Fruit fly (Drosophila melanogaster) whole organism, embryonic: ENCODE results near the gene CG17819.

Experiments
- Adf1 ChIP-seq: fragments of 200-800 bp; sonication (Bioruptor generic); IDR thresholded peaks from 2 replicates; pipeline ENCODE4 v1.3.6; 2022; ENCODE audit warnings: missing biosample characterization, missing genetic modification characterization
- Awh ChIP-seq: fragments of 200-800 bp; sonication (Bioruptor generic); IDR thresholded peaks from 2 replicates; pipeline ENCODE4, ENCODE4 v1.3.6; 2022; ENCODE audit warnings: missing biosample characterization, missing genetic modification characterization
- Blimp-1 ChIP-seq: fragments of 200-800 bp; sonication (Bioruptor generic); optimal IDR thresholded peaks from 3 replicates; lab custom pipeline; 2018; ENCODE audit warnings: missing biosample characterization, missing genetic modification characterization, mild to moderate bottlenecking, moderate library complexity, missing genetic modification reagents
- CG11695 ChIP-seq: fragments of 200-800 bp; sonication (Bioruptor generic); IDR thresholded peaks from 3 replicates; pipeline ENCODE4 v1.3.6; 2022; ENCODE audit warnings: missing biosample characterization, missing genetic modification characterization
- CG11723 ChIP-seq: fragments of 200-800 bp; sonication (Bioruptor generic); optimal IDR thresholded peaks from 2 replicates; lab custom pipeline; 2017; ENCODE audit warnings: missing biosample characterization, mild to moderate bottlenecking, missing genetic modification characterization
- CG12236 ChIP-seq: fragments of 200-800 bp; sonication (Bioruptor generic); optimal IDR thresholded peaks from 2 replicates; lab custom pipeline; 2016; ENCODE audit warnings: missing biosample characterization, missing genetic modification characterization
- CG13287 ChIP-seq: fragments of 200-800 bp; sonication (Bioruptor generic); IDR thresholded peaks from 2 replicates; pipeline ENCODE4 v1.3.6; 2022; ENCODE audit warnings: missing biosample characterization, missing genetic modification characterization; ENCODE audit not compliant: partially characterized antibody
- CG14014 ChIP-seq: fragments of 200-800 bp; sonication (Bioruptor generic); IDR thresholded peaks from 2 replicates; pipeline ENCODE4 v1.3.6; 2022; ENCODE audit warnings: missing biosample characterization, missing genetic modification characterization
- CG15011 ChIP-seq: fragments of 200-800 bp; sonication (Bioruptor generic); optimal IDR thresholded peaks from 3 replicates; lab custom pipeline; 2018; ENCODE audit warnings: missing biosample characterization, mild to moderate bottlenecking, missing genetic modification characterization
- CG17612 ChIP-seq: fragments of 200-800 bp; sonication (Bioruptor generic); IDR thresholded peaks from 2 replicates; pipeline ENCODE4 v1.3.6; 2022; ENCODE audit warnings: missing biosample characterization, missing genetic modification characterization
- CG17802 ChIP-seq: fragments of 200-800 bp; sonication (Bioruptor generic); optimal IDR thresholded peaks from 2 replicates; lab custom pipeline; 2018; ENCODE audit warnings: missing biosample characterization, mild to moderate bottlenecking, missing genetic modification characterization, moderate library complexity
- CG17829 ChIP-seq: fragments of 200-800 bp; optimal IDR thresholded peaks from 2 replicates; lab custom pipeline; 2019; ENCODE audit warnings: missing biosample characterization, mild to moderate bottlenecking, missing genetic modification characterization, moderate library complexity
- CG2116 ChIP-seq: fragments of 200-800 bp; sonication (Bioruptor generic); optimal IDR thresholded peaks from 3 replicates; lab custom pipeline; 2018; ENCODE audit warnings: missing biosample characterization, mild to moderate bottlenecking, missing genetic modification characterization
- CG2712 ChIP-seq: fragments of 200-800 bp; optimal IDR thresholded peaks from 3 replicates; lab custom pipeline; 2019; ENCODE audit warnings: missing biosample characterization, mild to moderate bottlenecking, missing genetic modification characterization, moderate library complexity
- CG31365 ChIP-seq: fragments of 200-800 bp; sonication (Bioruptor generic); optimal IDR thresholded peaks from 2 replicates; lab custom pipeline; 2018; ENCODE audit warnings: missing biosample characterization, mild to moderate bottlenecking, missing genetic modification characterization
- CG34422 ChIP-seq: fragments of 200-800 bp; sonication (Bioruptor generic); IDR thresholded peaks from 3 replicates; pipeline ENCODE4 v1.3.6; 2022; ENCODE audit warnings: missing biosample characterization, missing genetic modification characterization
- CG4360 ChIP-seq: fragments of 200-800 bp; sonication (Bioruptor generic); IDR thresholded peaks from 2 replicates; pipeline ENCODE4 v1.3.6; 2022; ENCODE audit warnings: missing biosample characterization, missing genetic modification characterization
- CG7745 ChIP-seq: fragments of 200-800 bp; sonication (Bioruptor generic); optimal IDR thresholded peaks from 2 replicates; lab custom pipeline; 2018; ENCODE audit warnings: missing biosample characterization, mild to moderate bottlenecking, missing genetic modification characterization, moderate library complexity
- CG7928 ChIP-seq: fragments of 200-800 bp; sonication (Bioruptor generic); optimal IDR thresholded peaks from 2 replicates; lab custom pipeline; 2017; ENCODE audit warnings: missing biosample characterization, mild to moderate bottlenecking, missing genetic modification characterization
- CG8944 ChIP-seq: fragments of 200-800 bp; sonication (Bioruptor generic); optimal IDR thresholded peaks from 3 replicates; lab custom pipeline; 2016; ENCODE audit warnings: missing biosample characterization, missing genetic modification characterization
- D ChIP-seq, 2 experiments: fragments of 200-800 bp in 1 of 2; fragments of >200 bp in 1 of 2; sonication (Bioruptor generic) in 1 of 2; optimal IDR thresholded peaks; 2 replicates in 1 of 2; 3 replicates in 1 of 2; lab custom pipeline; 2017; ENCODE audit warnings: mild to moderate bottlenecking in 1 of 2, missing biosample characterization in 1 of 2, missing genetic modification characterization in 1 of 2, missing genetic modification reagents in 1 of 2
- Doc3 ChIP-seq: fragments of 200-800 bp; sonication (Bioruptor generic); IDR thresholded peaks from 3 replicates; pipeline ENCODE4 v1.3.6; 2022; ENCODE audit warnings: missing biosample characterization, missing genetic modification characterization; ENCODE audit not compliant: partially characterized antibody
- E2f1 ChIP-seq: fragments of 200-800 bp; sonication (Bioruptor generic); IDR thresholded peaks from 2 replicates; pipeline ENCODE4 v1.3.6; 2022; ENCODE audit warnings: missing biosample characterization, missing genetic modification characterization
- Eip74EF ChIP-seq, 2 experiments: fragments of 200-800 bp in 1 of 2; fragments of >200 bp in 1 of 2; sonication (Bioruptor generic) in 1 of 2; optimal IDR thresholded peaks; 2 replicates each; lab custom pipeline; 2017 to 2019; ENCODE audit warnings: missing biosample characterization in 2 of 2, missing genetic modification characterization in 2 of 2, mild to moderate bottlenecking in 1 of 2, moderate library complexity in 1 of 2
- GATAe ChIP-seq: fragments of 200-800 bp; sonication (Bioruptor generic); conservative IDR thresholded peaks from 2 replicates; pipeline ENCODE4 v1.3.6; 2022; ENCODE audit warnings: missing biosample characterization, missing genetic modification characterization
- H15 ChIP-seq: fragments of 200-800 bp; sonication (Bioruptor generic); IDR thresholded peaks from 3 replicates; pipeline ENCODE4 v1.3.6; 2022; ENCODE audit warnings: missing biosample characterization, missing genetic modification characterization
- Hsf ChIP-seq: fragments of 200-800 bp; sonication (Bioruptor generic); optimal IDR thresholded peaks from 3 replicates; lab custom pipeline; 2016; ENCODE audit warnings: missing biosample characterization, missing genetic modification characterization
- Lpt ChIP-seq: fragments of >200 bp; optimal IDR thresholded peaks from 2 replicates; lab custom pipeline; 2018; ENCODE audit warnings: missing biosample characterization, missing genetic modification characterization
- Mes4 ChIP-seq: fragments of 200-800 bp; sonication (Bioruptor generic); optimal IDR thresholded peaks from 2 replicates; lab custom pipeline; 2016; ENCODE audit warnings: missing biosample characterization, missing genetic modification characterization
- Neu2 ChIP-seq: fragments of 200-800 bp; sonication (Bioruptor generic); optimal IDR thresholded peaks from 3 replicates; lab custom pipeline; 2016; ENCODE audit warnings: missing biosample characterization, missing genetic modification characterization, borderline replicate concordance
- Opbp ChIP-seq: fragments of 200-800 bp; sonication (Bioruptor generic); IDR thresholded peaks from 3 replicates; pipeline ENCODE4 v1.3.6; 2022; ENCODE audit warnings: missing biosample characterization, missing genetic modification characterization; ENCODE audit not compliant: partially characterized antibody
- PHDP ChIP-seq: fragments of 200-800 bp; sonication (Bioruptor generic); optimal IDR thresholded peaks from 3 replicates; lab custom pipeline; 2018; ENCODE audit warnings: missing biosample characterization, mild to moderate bottlenecking, missing genetic modification characterization, moderate library complexity
- Sry-δ ChIP-seq: fragments of 200-800 bp; sonication (Bioruptor generic); optimal IDR thresholded peaks from 2 replicates; lab custom pipeline; 2016; ENCODE audit warnings: missing biosample characterization, missing genetic modification characterization
- br ChIP-seq: fragments of >200 bp; optimal IDR thresholded peaks from 2 replicates; lab custom pipeline; 2017
- cato ChIP-seq: fragments of 200-800 bp; sonication (Bioruptor generic); optimal IDR thresholded peaks from 2 replicates; lab custom pipeline; 2016; ENCODE audit warnings: missing biosample characterization, missing genetic modification characterization, borderline replicate concordance
- dimm ChIP-seq: fragments of 200-800 bp; sonication (Bioruptor generic); IDR thresholded peaks from 2 replicates; pipeline ENCODE4 v1.3.6; 2022; ENCODE audit warnings: missing biosample characterization, missing genetic modification characterization
- dm ChIP-seq: fragments of 200-800 bp; sonication (Bioruptor generic); optimal IDR thresholded peaks from 3 replicates; lab custom pipeline; 2016; ENCODE audit warnings: missing biosample characterization, missing genetic modification characterization
- ewg ChIP-seq: fragments of 200-800 bp; sonication (Bioruptor generic); optimal IDR thresholded peaks from 3 replicates; lab custom pipeline; 2017; ENCODE audit warnings: mild to moderate bottlenecking, missing biosample characterization, missing genetic modification reagents, missing genetic modification characterization
- ham ChIP-seq: fragments of 200-800 bp; sonication (Bioruptor generic); IDR thresholded peaks from 2 replicates; pipeline ENCODE4 v1.3.6; 2022; ENCODE audit warnings: missing biosample characterization, missing genetic modification characterization
- ken ChIP-seq: fragments of 200-800 bp; sonication (Bioruptor generic); IDR thresholded peaks from 3 replicates; pipeline ENCODE4 v1.3.6; 2022; ENCODE audit warnings: missing biosample characterization, missing genetic modification characterization
- kni ChIP-seq: fragments of 200-800 bp; sonication (Bioruptor generic); optimal IDR thresholded peaks from 3 replicates; lab custom pipeline; 2017; ENCODE audit warnings: mild to moderate bottlenecking, missing biosample characterization, missing genetic modification reagents, missing genetic modification characterization
- pb ChIP-seq: fragments of 200-800 bp; sonication (Bioruptor generic); optimal IDR thresholded peaks from 3 replicates; lab custom pipeline; 2016; ENCODE audit warnings: missing biosample characterization, missing genetic modification characterization
- pros ChIP-seq: fragments of 200-800 bp; sonication (Bioruptor generic); optimal IDR thresholded peaks from 3 replicates; lab custom pipeline; 2019; ENCODE audit warnings: missing biosample characterization, mild to moderate bottlenecking, missing genetic modification characterization, moderate library complexity
- tna ChIP-seq: fragments of 200-800 bp; sonication (Bioruptor generic); IDR thresholded peaks from 2 replicates; pipeline ENCODE4 v1.3.6; 2022; ENCODE audit warnings: missing biosample characterization, missing genetic modification characterization; ENCODE audit not compliant: partially characterized antibody
- twi ChIP-seq: fragments of 200-800 bp; optimal IDR thresholded peaks from 2 replicates; lab custom pipeline; 2019; ENCODE audit warnings: missing biosample characterization, mild to moderate bottlenecking, missing genetic modification characterization, moderate library complexity
- vnd ChIP-seq: fragments of 200-800 bp; sonication (Bioruptor generic); IDR thresholded peaks from 3 replicates; pipeline ENCODE4 v1.3.6; 2022; ENCODE audit warnings: missing biosample characterization, missing genetic modification characterization; ENCODE audit not compliant: partially characterized antibody
- yki ChIP-seq: fragments of >200 bp; optimal IDR thresholded peaks from 3 replicates; lab custom pipeline; 2018

The CG17819 gene

DNA sequence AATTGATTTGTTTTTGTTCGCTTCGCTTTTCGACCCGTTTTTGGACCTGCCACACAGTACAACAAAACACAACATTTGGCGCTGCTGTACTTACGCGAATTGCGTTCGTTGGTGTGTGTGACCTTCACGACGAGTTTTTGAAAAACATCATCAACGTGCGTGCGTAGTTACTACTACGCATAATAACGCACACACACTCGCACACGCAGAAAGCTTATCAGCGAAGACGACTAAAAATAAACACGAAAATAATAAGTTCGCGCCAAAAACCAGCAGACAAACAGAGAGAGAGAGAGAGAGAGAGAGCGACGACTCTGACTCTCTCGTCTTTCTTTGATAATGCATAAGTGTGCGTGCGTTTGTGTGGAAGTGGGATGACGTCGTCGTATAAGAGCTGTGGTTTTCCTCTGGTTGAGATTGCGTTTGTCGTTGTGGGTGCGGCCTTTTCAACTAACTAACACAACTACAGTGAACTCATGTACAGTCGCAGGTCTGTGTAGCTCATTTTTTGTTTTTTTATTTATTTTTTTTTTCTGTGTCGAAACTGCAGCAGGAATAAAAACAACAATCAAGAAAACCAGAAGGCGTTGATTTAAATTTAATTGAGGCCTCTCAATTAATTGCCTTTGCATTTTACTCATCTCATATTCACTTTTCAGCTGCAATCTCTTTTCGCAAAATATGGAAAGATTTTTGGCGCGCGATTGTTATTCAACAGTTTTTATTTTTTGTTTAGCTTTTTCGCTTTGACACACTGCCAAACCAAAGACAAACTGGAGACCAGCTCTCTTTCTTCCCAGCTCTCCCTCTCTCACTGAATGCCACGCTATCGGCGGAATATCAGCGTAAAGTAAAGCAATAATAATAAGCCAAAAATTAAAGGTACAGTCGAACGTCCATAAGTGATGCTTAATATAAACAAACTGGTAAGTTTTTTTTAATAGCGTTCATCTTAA lies 31.5 kb downstream of the CG17819 start (continued):
- TF ChIP-seq CG7745 (tag; lab: Kevin White, UChicago) (peak; percentile 9), tna (GFP tag; lab: Robert Waterston, UW) (no peak), PHDP (no peak), D (optimal IDR thresholded peaks at IDR 0.05; lab: Kevin White, UChicago) (no peak), D (GFP tag; optimal IDR thresholded peaks at IDR 0.05; lab: Kevin White, UChicago) (no peak), CG14014 (GFP tag; lab: Robert Waterston, UW) (no peak; the same call in 1 of the 2 replicates), pb (GFP tag; lab: Kevin White, UChicago) (no peak), ewg (peak; percentile 32), CG17829 (tag; lab: Kevin White, UChicago) (no peak), Awh (GFP tag; lab: Robert Waterston, UW) (0 out of 2 replicates have a peak, but pooled peaks have one; percentile 30), CG13287 (peak; percentile 49), CG17612 (GFP tag; lab: Robert Waterston, UW) (no peak), Neu2 (no peak), Lpt (peak; percentile 67), H15 (GFP tag; lab: Robert Waterston, UW) (no peak), ham (GFP tag; lab: Robert Waterston, UW) (no peak), CG12236 (GFP tag; lab: Kevin White, UChicago) (no peak), CG11695 (GFP tag; lab: Robert Waterston, UW) (0 out of 3 replicates have a peak, but pooled peaks have one; percentile 7), CG4360 (0 out of 2 replicates have a peak, but pooled peaks have one; percentile 19), Mes4 (GFP tag; lab: Kevin White, UChicago) (no peak), dimm (no peak), vnd (peak; percentile 26; the same call in 1 of the 3 replicates), Doc3 (GFP tag; lab: Robert Waterston, UW) (no peak), CG31365 (tag; lab: Kevin White, UChicago) (no peak), Sry-δ (no peak), CG15011 (GFP tag; lab: Kevin White, UChicago) (no peak), E2f1 (GFP tag; lab: Robert Waterston, UW) (peak; percentile 69; the same call in 1 of the 2 replicates), cato (no peak), dm (GFP tag; lab: Kevin White, UChicago) (no peak), Eip74EF (GFP tag; optimal IDR thresholded peaks at IDR 0.05; lab: Kevin White, UChicago) (no peak), GATAe (GFP tag; lab: Robert Waterston, UW) (no peak; the same call in 1 of the 2 replicates), br (lab: Kevin White, UChicago) (no peak), CG2116 (GFP tag; lab: Kevin White, UChicago) (no peak), CG7928 (GFP tag; lab: Kevin White, UChicago) (no peak), ken (GFP tag; lab: Robert Waterston, UW) (no peak), Hsf (peak; percentile 5), CG8944 (GFP tag; lab: Kevin White, UChicago) (no peak), twi (no peak), Blimp-1 (GFP tag; lab: Kevin White, UChicago) (peak; percentile 11), CG17802 (tag; lab: Kevin White, UChicago) (peak; percentile 30), yki (lab: Kevin White, UChicago) (peak; percentile 70), kni (GFP tag; lab: Kevin White, UChicago) (no peak), CG11723 (GFP tag; lab: Kevin White, UChicago) (no peak), CG2712 (tag; lab: Kevin White, UChicago) (no peak), pros (peak; percentile 78), CG34422 (peak; percentile 46; the same call in 1 of the 3 replicates), Opbp (0 out of 3 replicates have a peak, but pooled peaks have one; percentile 9), Adf1 (GFP tag; lab: Robert Waterston, UW) (peak; percentile 45; the same call in 1 of the 2 replicates)
